Fruit fly (Drosophila melanogaster): ENCODE results near the gene Srp72.

DNA sequence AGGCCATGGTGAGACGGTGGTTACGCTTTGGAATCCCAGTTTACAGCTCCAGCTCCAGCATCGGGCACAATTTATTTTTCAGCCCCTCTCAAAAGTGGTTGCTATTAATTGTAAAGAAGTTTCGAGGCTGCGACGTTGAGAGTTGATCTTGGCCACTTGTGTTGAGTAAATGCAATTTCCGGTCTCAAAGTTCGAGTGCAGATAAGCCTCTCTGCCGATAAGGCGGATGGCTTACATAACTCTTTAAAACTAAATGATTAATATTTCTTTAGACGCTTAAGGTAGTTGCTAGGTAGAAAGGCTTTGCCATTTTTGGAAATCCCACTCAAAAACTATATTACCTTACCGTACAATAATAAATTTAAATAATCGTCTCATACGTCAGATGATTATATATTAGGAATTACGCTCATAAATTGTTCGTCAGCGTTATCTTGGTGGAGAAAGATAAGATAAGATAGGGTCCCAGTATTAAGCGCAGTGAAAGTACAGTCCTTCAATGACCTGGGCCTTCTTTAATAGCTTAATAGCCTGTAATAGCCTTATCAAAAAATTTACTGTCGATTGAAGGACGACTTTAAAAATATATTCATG lies 17.1 kb downstream of the Srp72 start:
- TF ChIP-seq CG8478 (optimal IDR thresholded peaks at IDR 0.05) (no peak), CTCF (optimal IDR thresholded peaks at IDR 0.05) (no peak)
